Fruit fly (Drosophila melanogaster): ENCODE results near the gene PNUTS.

- TF ChIP-seq insv (optimal IDR thresholded peaks at IDR 0.05) (no peak), psq (optimal IDR thresholded peaks at IDR 0.05) (no peak), Sin3A (optimal IDR thresholded peaks at IDR 0.05) (no peak)
Observed at dm6 chr2L:870285-870684, at the start of gene PNUTS.
